Worm (Caenorhabditis elegans) whole organism, L2 larva: ENCODE data around the gene glc-3.

Experiments used
- crh-2 ChIP-seq: sonication (generic microtip); optimal IDR thresholded peaks from 2 replicates; lab custom pipeline; 2017; ENCODE audit warnings: missing biosample characterization, missing genetic modification characterization
- egl-27 ChIP-seq: sonication (generic microtip); optimal IDR thresholded peaks from 3 replicates; lab custom pipeline; 2017; ENCODE audit warnings: missing biosample characterization, missing genetic modification reagents, missing genetic modification characterization
- mdl-1 ChIP-seq, 2 experiments: fragments of 150-350 bp in 1 of 2; sonication (generic microtip) in 1 of 2; optimal IDR thresholded peaks; 2 replicates each; lab custom pipeline; 2017; ENCODE audit warnings: missing biosample characterization in 2 of 2, missing genetic modification characterization in 2 of 2
- nhr-11 ChIP-seq: fragments of 150-350 bp; optimal IDR thresholded peaks from 2 replicates; lab custom pipeline; 2014; ENCODE audit warnings: missing biosample characterization, missing genetic modification characterization
- nhr-12 ChIP-seq: fragments of 150-350 bp; optimal IDR thresholded peaks from 2 replicates; lab custom pipeline; 2014; ENCODE audit warnings: missing biosample characterization, missing genetic modification characterization
- unc-39 ChIP-seq: fragments of 150-350 bp; optimal IDR thresholded peaks from 2 replicates; lab custom pipeline; 2014; ENCODE audit warnings: missing biosample characterization, missing genetic modification characterization
- ztf-4 ChIP-seq: fragments of 150-350 bp; optimal IDR thresholded peaks from 2 replicates; lab custom pipeline; 2014; ENCODE audit warnings: missing biosample characterization, missing genetic modification characterization

DNA sequence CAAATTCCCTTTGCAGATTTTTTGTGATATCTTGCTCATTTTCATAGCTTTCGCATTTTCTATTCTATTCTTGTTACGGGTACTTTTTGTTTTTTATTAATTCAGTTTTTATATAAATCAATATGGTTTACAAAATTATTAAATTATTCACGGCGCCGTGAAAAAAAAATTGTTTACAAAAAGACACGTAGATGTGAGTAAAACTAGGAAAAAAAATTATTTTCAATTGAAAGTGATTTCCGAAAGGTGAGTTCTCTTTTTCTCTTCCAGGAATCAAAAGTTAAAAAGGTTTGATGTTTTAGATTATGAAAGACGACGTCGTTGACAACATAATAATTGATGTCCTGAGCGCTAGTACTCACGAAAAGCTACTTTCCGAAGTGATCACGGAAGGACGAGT lies 45.3 kb downstream of the glc-3 start, which contains the start of gene C25A6.1:
- TF ChIP-seq mdl-1 (tag; optimal IDR thresholded peaks at IDR 0.05; lab: Kevin White, UChicago) = no peak
- no peak for TF ChIP-seq egl-27 (tag; lab: Kevin White, UChicago)
- no peak for TF ChIP-seq crh-2
- no peak for TF ChIP-seq ztf-4 (tag; lab: Kevin White, UChicago)
- no peak for TF ChIP-seq nhr-12 (tag; lab: Kevin White, UChicago)
- TF ChIP-seq nhr-11 (tag; lab: Kevin White, UChicago) = no peak
- no peak for TF ChIP-seq unc-39 (tag; lab: Kevin White, UChicago)
